Worm (Caenorhabditis elegans) whole organism, L1 larva: ENCODE measurements around the gene srx-64.

Source experiments
- aha-1 ChIP-seq: fragments of 150-350 bp; optimal IDR thresholded peaks from 2 replicates; lab custom pipeline; 2014; ENCODE audit warnings: missing biosample characterization, missing genetic modification characterization
- ceh-63 ChIP-seq: fragments of 200-800 bp; sonication (Bioruptor generic); optimal IDR thresholded peaks from 2 replicates; lab custom pipeline; 2018; ENCODE audit warnings: mild to moderate bottlenecking, missing genetic modification characterization, missing compliant biosample characterization
- ceh-88 ChIP-seq: fragments of 200-800 bp; sonication (Bioruptor generic); IDR thresholded peaks from 2 replicates; pipeline ENCODE4 v1.3.6; 2022; ENCODE audit warnings: missing genetic modification characterization, missing compliant biosample characterization
- dpl-1 ChIP-seq, 3 experiments: fragments of 150-350 bp in 2 of 3; sonication (generic microtip) in 1 of 3; optimal IDR thresholded peaks; 2 replicates each; lab custom pipeline; 2014 to 2017; ENCODE audit warnings: missing biosample characterization in 3 of 3, missing genetic modification characterization in 3 of 3, missing genetic modification reagents in 3 of 3
- efl-1 ChIP-seq, 4 experiments: fragments of 150-350 bp; optimal IDR thresholded peaks in 3 of 4; peaks in 1 of 4; 1 replicate in 1 of 4; 2 replicates in 3 of 4; lab custom pipeline; 2014; ENCODE audit warnings: missing biosample characterization in 2 of 4, missing genetic modification characterization in 2 of 4, missing genetic modification reagents in 2 of 4
- efl-3 ChIP-seq: fragments of 200-800 bp; sonication (Bioruptor generic); optimal IDR thresholded peaks from 2 replicates; lab custom pipeline; 2018; ENCODE audit warnings: mild to moderate bottlenecking, missing genetic modification characterization, missing compliant biosample characterization
- egl-27 ChIP-seq, 2 experiments: fragments of 150-350 bp in 1 of 2; sonication (generic microtip); optimal IDR thresholded peaks; 3 replicates each; lab custom pipeline; 2017 to 2018; ENCODE audit warnings: missing biosample characterization in 2 of 2, missing genetic modification characterization in 2 of 2, missing genetic modification reagents in 2 of 2
- elt-3 ChIP-seq, 6 experiments: fragments of 150-350 bp in 1 of 6; sonication (generic microtip); optimal IDR thresholded peaks; 2 replicates each; lab custom pipeline; 2017 to 2018; ENCODE audit warnings: missing biosample characterization in 6 of 6, missing genetic modification characterization in 6 of 6, inconsistent platforms in 1 of 6
- ets-5 ChIP-seq: fragments of 200-800 bp; sonication (Bioruptor generic); IDR thresholded peaks from 2 replicates; pipeline ENCODE4 v1.3.6; 2022; ENCODE audit warnings: missing genetic modification characterization, missing compliant biosample characterization
- fkh-4 ChIP-seq: sonication (generic microtip); optimal IDR thresholded peaks from 2 replicates; lab custom pipeline; 2016; ENCODE audit warnings: missing compliant biosample characterization, missing genetic modification characterization, borderline replicate concordance
- fkh-8 ChIP-seq: sonication (generic microtip); optimal IDR thresholded peaks from 2 replicates; lab custom pipeline; 2016; ENCODE audit warnings: mild to moderate bottlenecking, missing genetic modification characterization, missing compliant biosample characterization
- hlh-4 ChIP-seq: sonication (generic microtip); optimal IDR thresholded peaks from 2 replicates; lab custom pipeline; 2016; ENCODE audit warnings: mild to moderate bottlenecking, missing genetic modification characterization, missing compliant biosample characterization
- isw-1 ChIP-seq: fragments of 200-800 bp; sonication (Bioruptor generic); IDR thresholded peaks from 2 replicates; pipeline ENCODE4 v1.3.6; 2022; ENCODE audit warnings: missing genetic modification characterization, missing compliant biosample characterization
- lin-14 ChIP-seq: fragments of 200-800 bp; sonication (Bioruptor generic); optimal IDR thresholded peaks from 2 replicates; lab custom pipeline; 2018; ENCODE audit warnings: mild to moderate bottlenecking, missing genetic modification characterization, moderate library complexity, missing compliant biosample characterization
- lin-15B ChIP-seq: fragments of 150-350 bp; sonication (generic microtip); optimal IDR thresholded peaks from 3 replicates; lab custom pipeline; 2014; ENCODE audit warnings: missing biosample characterization, missing genetic modification characterization
- mab-9 ChIP-seq: fragments of 200-800 bp; sonication (Bioruptor generic); IDR thresholded peaks from 2 replicates; pipeline ENCODE4 v1.3.6; 2022; ENCODE audit warnings: missing genetic modification reagents, missing genetic modification characterization, missing compliant biosample characterization
- mef-2 ChIP-seq: fragments of 150-350 bp; optimal IDR thresholded peaks from 2 replicates; lab custom pipeline; 2014; ENCODE audit warnings: missing biosample characterization, missing genetic modification characterization
- nhr-19 ChIP-seq: fragments of 200-800 bp; sonication (Bioruptor generic); conservative IDR thresholded peaks from 2 replicates; pipeline ENCODE4 v1.3.6; 2022; ENCODE audit warnings: missing genetic modification characterization, missing compliant biosample characterization
- nhr-237 ChIP-seq: fragments of 150-350 bp; optimal IDR thresholded peaks from 2 replicates; lab custom pipeline; 2014; ENCODE audit warnings: missing biosample characterization, missing genetic modification characterization
- nhr-28 ChIP-seq: fragments of 150-350 bp; optimal IDR thresholded peaks from 2 replicates; lab custom pipeline; 2014; ENCODE audit warnings: missing biosample characterization, missing genetic modification characterization
- nhr-85 ChIP-seq: sonication (generic microtip); peaks from one replicate; lab custom pipeline; 2016; ENCODE audit warnings: missing genetic modification characterization, inconsistent platforms, missing compliant biosample characterization
- pax-3 ChIP-seq: fragments of 200-800 bp; sonication (Bioruptor generic); optimal IDR thresholded peaks from 2 replicates; lab custom pipeline; 2018; ENCODE audit warnings: mild to moderate bottlenecking, missing genetic modification characterization, moderate library complexity, missing compliant biosample characterization
- pqm-1 ChIP-seq: sonication (generic microtip); optimal IDR thresholded peaks from 3 replicates; lab custom pipeline; 2017; ENCODE audit warnings: missing biosample characterization, missing genetic modification characterization
- rnt-1 ChIP-seq: sonication (generic microtip); optimal IDR thresholded peaks from 2 replicates; lab custom pipeline; 2016; ENCODE audit warnings: mild to moderate bottlenecking, missing genetic modification characterization, moderate library complexity, missing compliant biosample characterization
- skn-1 ChIP-seq: fragments of 150-350 bp; optimal IDR thresholded peaks from 2 replicates; lab custom pipeline; 2014; ENCODE audit warnings: missing biosample characterization, missing genetic modification characterization
- snpc-4 ChIP-seq: fragments of 150-350 bp; optimal IDR thresholded peaks from 2 replicates; lab custom pipeline; 2014; ENCODE audit warnings: missing biosample characterization, missing genetic modification characterization
- snu-23 ChIP-seq: sonication (generic microtip); optimal IDR thresholded peaks from 2 replicates; lab custom pipeline; 2016; ENCODE audit warnings: missing genetic modification characterization, missing compliant biosample characterization
- sox-4 ChIP-seq: sonication (generic microtip); optimal IDR thresholded peaks from 2 replicates; lab custom pipeline; 2016; ENCODE audit warnings: missing genetic modification characterization, missing compliant biosample characterization
- sptf-1 ChIP-seq: fragments of 150-350 bp; optimal IDR thresholded peaks from 2 replicates; lab custom pipeline; 2014; ENCODE audit warnings: missing biosample characterization, missing genetic modification characterization
- sup-37 ChIP-seq: fragments of 200-800 bp; sonication (Bioruptor generic); optimal IDR thresholded peaks from 2 replicates; lab custom pipeline; 2018; ENCODE audit warnings: mild to moderate bottlenecking, missing genetic modification characterization, missing compliant biosample characterization
- swsn-7 ChIP-seq: sonication (generic microtip); optimal IDR thresholded peaks from 2 replicates; lab custom pipeline; 2016; ENCODE audit warnings: missing genetic modification characterization, missing compliant biosample characterization
- tbx-2 ChIP-seq: sonication (generic microtip); optimal IDR thresholded peaks from 2 replicates; lab custom pipeline; 2016; ENCODE audit warnings: missing genetic modification characterization, missing compliant biosample characterization
- zip-4 ChIP-seq: fragments of 200-800 bp; sonication (Bioruptor generic); optimal IDR thresholded peaks from 2 replicates; lab custom pipeline; 2018; ENCODE audit warnings: mild to moderate bottlenecking, missing genetic modification characterization, moderate library complexity, missing compliant biosample characterization

Gene srx-64

ce11 chrV:3916480-3916879 lies 12.7 kb upstream of the srx-64 start, which contains the start of gene srx-67:
Gene srx-67 (plus strand): TSS chrV:3916780.
- TF ChIP-seq nhr-19 (no peak), hlh-4 (tag; lab: Kevin White, UChicago) (no peak), dpl-1 (GFP tag; optimal IDR thresholded peaks at IDR 0.05; lab: Kevin White, UChicago) (no peak), rnt-1 (tag; lab: Kevin White, UChicago) (no peak), fkh-4 (tag; lab: Kevin White, UChicago) (no peak), pqm-1 (tag; lab: Kevin White, UChicago) (no peak), mab-9 (GFP tag; lab: Robert Waterston, UW) (no peak), efl-1 (optimal IDR thresholded peaks at IDR 0.05; lab: Kevin White, UChicago) (no peak), efl-1 (GFP tag; optimal IDR thresholded peaks at IDR 0.05 in 1 of 2; lab: Kevin White, UChicago) (no peak), fkh-8 (tag; lab: Kevin White, UChicago) (no peak), swsn-7 (tag; lab: Kevin White, UChicago) (no peak)

- TF ChIP-seq tbx-2 (tag; lab: Kevin White, UChicago) (no peak), nhr-85 (tag; lab: Kevin White, UChicago) (no peak), zip-4 (GFP tag; lab: Kevin White, UChicago) (no peak), nhr-28 (tag; lab: Kevin White, UChicago) (no peak), sup-37 (GFP tag; lab: Kevin White, UChicago) (no peak), egl-27 (tag; optimal IDR thresholded peaks at IDR 0.05; lab: Kevin White, UChicago) (no peak), isw-1 (GFP tag; lab: Robert Waterston, UW) (no peak), aha-1 (tag; lab: Kevin White, UChicago) (no peak), ceh-88 (GFP tag; lab: Robert Waterston, UW) (no peak)
Measured at ce11 chrV:3919289-3919688, 9.9 kb upstream of the srx-64 start, which contains the start of gene srx-66. Gene srx-66 (plus strand): TSS chrV:3919589.

ce11 chrV:3921635-3922034 lies 7.6 kb upstream of the srx-64 start, which contains the start of gene srx-65:
Gene srx-65 (plus strand): TSS chrV:3921935.
- TF ChIP-seq sox-4 (tag; lab: Kevin White, UChicago) = no peak
- TF ChIP-seq rnt-1 (tag; lab: Kevin White, UChicago) = no peak
- TF ChIP-seq ets-5 (GFP tag; lab: Robert Waterston, UW) = no peak
- no peak for TF ChIP-seq skn-1 (tag; lab: Kevin White, UChicago)
- no peak for TF ChIP-seq efl-1 (optimal IDR thresholded peaks at IDR 0.05; lab: Kevin White, UChicago)
- TF ChIP-seq efl-1 (GFP tag; optimal IDR thresholded peaks at IDR 0.05 in 1 of 2; lab: Kevin White, UChicago) = peak in 1 of 2 experiments; percentile 36

DNA sequence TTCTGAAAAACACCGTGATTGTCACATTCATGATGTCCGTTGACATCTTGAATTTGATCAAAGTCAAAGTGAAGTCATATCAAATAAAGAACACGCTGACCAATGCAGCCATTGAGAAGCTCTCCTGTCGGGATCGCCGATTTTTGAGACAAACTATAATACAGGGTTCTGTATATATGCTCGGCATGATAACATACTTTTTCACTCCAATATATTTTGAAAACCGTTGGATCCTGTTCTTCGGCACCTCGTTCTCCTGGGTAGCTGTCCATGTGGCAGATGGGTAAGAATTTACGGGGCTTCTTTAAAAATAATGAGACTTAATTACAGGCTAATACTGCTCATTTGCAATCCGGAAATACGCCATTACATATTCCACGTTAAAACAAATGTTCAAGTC lies 6.7 kb upstream of the srx-64 start:
- TF ChIP-seq sup-37 (GFP tag; lab: Kevin White, UChicago) (no peak), pax-3 (no peak), ceh-63 (GFP tag; lab: Kevin White, UChicago) (no peak), sptf-1 (tag; lab: Kevin White, UChicago) (no peak), efl-3 (GFP tag; lab: Kevin White, UChicago) (no peak), nhr-237 (tag; lab: Kevin White, UChicago) (no peak), lin-14 (no peak), hlh-4 (tag; lab: Kevin White, UChicago) (no peak), elt-3 (tag; optimal IDR thresholded peaks at IDR 0.05; lab: Kevin White, UChicago) (no peak), mef-2 (tag; lab: Kevin White, UChicago) (no peak), snpc-4 (tag; lab: Kevin White, UChicago) (no peak), zip-4 (GFP tag; lab: Kevin White, UChicago) (no peak), snu-23 (GFP tag; lab: Kevin White, UChicago) (no peak)

- no peak for TF ChIP-seq lin-15B
Measured at ce11 chrV:3927522-3927921, 1.7 kb upstream of the srx-64 start.
